Worm (Caenorhabditis elegans) whole organism, young adult: ENCODE measurements around the gene syp-1.

ENCODE experiments used
- B0019.2 ChIP-seq: fragments of 200-800 bp; sonication (Bioruptor generic); conservative IDR thresholded peaks from 2 replicates; pipeline ENCODE4 v1.3.6; 2022; ENCODE audit warnings: missing genetic modification reagents, missing genetic modification characterization, missing compliant biosample characterization
- C06A6.2 ChIP-seq: fragments of 200-800 bp; sonication (Bioruptor generic); conservative IDR thresholded peaks from 2 replicates; pipeline ENCODE4 v1.3.6; 2022; ENCODE audit warnings: missing genetic modification characterization, missing compliant biosample characterization
- C17E4.6 ChIP-seq: fragments of 200-800 bp; sonication (Bioruptor generic); IDR thresholded peaks from 2 replicates; pipeline ENCODE4 v1.3.6; 2022; ENCODE audit warnings: missing genetic modification reagents, missing genetic modification characterization, missing compliant biosample characterization
- D2030.7 ChIP-seq: fragments of 200-800 bp; sonication (Bioruptor generic); IDR thresholded peaks from 2 replicates; pipeline ENCODE4 v1.3.6; 2022; ENCODE audit warnings: missing genetic modification reagents, missing genetic modification characterization, missing compliant biosample characterization
- F23B12.7 ChIP-seq: sonication (generic microtip); optimal IDR thresholded peaks from 2 replicates; lab custom pipeline; 2017; ENCODE audit warnings: missing genetic modification characterization, mild to moderate bottlenecking, missing compliant biosample characterization, antibody characterized with exemption, moderate library complexity; ENCODE audit not compliant: insufficient read depth
- F55B11.4 ChIP-seq: sonication (generic microtip); optimal IDR thresholded peaks from 2 replicates; lab custom pipeline; 2016; ENCODE audit warnings: missing compliant biosample characterization, missing genetic modification characterization, borderline replicate concordance; ENCODE audit not compliant: insufficient read depth
- K11D2.4 ChIP-seq: fragments of 200-800 bp; sonication (Bioruptor generic); IDR thresholded peaks from 2 replicates; pipeline ENCODE4 v1.3.6; 2022; ENCODE audit warnings: missing genetic modification reagents, missing genetic modification characterization, missing compliant biosample characterization
- Y53G8AR.9 ChIP-seq: fragments of 200-800 bp; sonication (Bioruptor generic); conservative IDR thresholded peaks from 2 replicates; pipeline ENCODE4 v1.3.6; 2022; ENCODE audit warnings: missing genetic modification reagents, missing genetic modification characterization, missing compliant biosample characterization
- Y56A3A.18 ChIP-seq: fragments of 200-800 bp; sonication (Bioruptor generic); IDR thresholded peaks from 2 replicates; pipeline ENCODE4 v1.3.6; 2022; ENCODE audit warnings: missing genetic modification reagents, missing genetic modification characterization, missing compliant biosample characterization
- Y95B8A.8 ChIP-seq: fragments of 200-800 bp; sonication (Bioruptor generic); IDR thresholded peaks from 2 replicates; pipeline ENCODE4 v1.3.6; 2022; ENCODE audit warnings: missing genetic modification reagents, missing genetic modification characterization, missing compliant biosample characterization
- attf-3 ChIP-seq: fragments of 200-800 bp; sonication (Bioruptor generic); conservative IDR thresholded peaks from 2 replicates; pipeline ENCODE4 v1.3.6; 2022; ENCODE audit warnings: missing genetic modification reagents, missing genetic modification characterization, missing compliant biosample characterization
- attf-6 ChIP-seq: fragments of 200-800 bp; sonication (Bioruptor generic); IDR thresholded peaks from 2 replicates; pipeline ENCODE4 v1.3.6; 2022; ENCODE audit warnings: missing genetic modification reagents, missing genetic modification characterization, missing compliant biosample characterization
- ccch-3 ChIP-seq: fragments of 200-800 bp; sonication (Bioruptor generic); optimal IDR thresholded peaks from 2 replicates; lab custom pipeline; 2018; ENCODE audit warnings: mild to moderate bottlenecking, missing genetic modification characterization, missing compliant biosample characterization
- ceh-100 ChIP-seq: fragments of 200-800 bp; sonication (Bioruptor generic); IDR thresholded peaks from 2 replicates; pipeline ENCODE4 v1.3.6; 2022; ENCODE audit warnings: missing genetic modification reagents, missing genetic modification characterization, missing compliant biosample characterization
- chd-7 ChIP-seq: sonication (generic microtip); optimal IDR thresholded peaks from 2 replicates; lab custom pipeline; 2016; ENCODE audit warnings: mild to moderate bottlenecking, missing genetic modification characterization, moderate library complexity, missing compliant biosample characterization
- die-1 ChIP-seq: sonication (generic microtip); optimal IDR thresholded peaks from 2 replicates; lab custom pipeline; 2016; ENCODE audit warnings: missing genotype, mild to moderate bottlenecking, missing genetic modification characterization, missing compliant biosample characterization
- dox-1 ChIP-seq: fragments of 200-800 bp; sonication (Bioruptor generic); IDR thresholded peaks from 2 replicates; pipeline ENCODE4 v1.3.6; 2022; ENCODE audit warnings: missing genetic modification reagents, missing genetic modification characterization, missing compliant biosample characterization
- ets-4 ChIP-seq: fragments of 200-800 bp; sonication (Bioruptor generic); optimal IDR thresholded peaks from 2 replicates; lab custom pipeline; 2018; ENCODE audit warnings: mild to moderate bottlenecking, missing genetic modification characterization, missing compliant biosample characterization
- hlh-26 ChIP-seq: fragments of 200-800 bp; sonication (Bioruptor generic); conservative IDR thresholded peaks from 2 replicates; pipeline ENCODE4 v1.3.6; 2022; ENCODE audit warnings: missing genetic modification reagents, missing genetic modification characterization, missing compliant biosample characterization
- hsf-1 ChIP-seq: fragments of 200-800 bp; sonication (Bioruptor generic); IDR thresholded peaks from 2 replicates; pipeline ENCODE4 v1.3.6; 2022; ENCODE audit warnings: missing genetic modification reagents, missing genetic modification characterization, missing compliant biosample characterization
- let-607 ChIP-seq, 2 experiments: fragments of 200-800 bp in 1 of 2; sonication (Bioruptor generic) in 1 of 2; sonication (generic microtip) in 1 of 2; optimal IDR thresholded peaks; 2 replicates each; lab custom pipeline; 2016 to 2018; ENCODE audit warnings: mild to moderate bottlenecking in 2 of 2, missing compliant biosample characterization in 2 of 2, missing genetic modification characterization in 2 of 2, moderate library complexity in 2 of 2, missing genotype in 1 of 2
- lin-26 ChIP-seq: fragments of 200-800 bp; sonication (Bioruptor generic); IDR thresholded peaks from 2 replicates; pipeline ENCODE4 v1.3.6; 2022; ENCODE audit warnings: missing genetic modification reagents, missing genetic modification characterization, missing compliant biosample characterization
- lir-1 ChIP-seq: fragments of 200-800 bp; sonication (Bioruptor generic); conservative IDR thresholded peaks from 2 replicates; pipeline ENCODE4 v1.3.6; 2022; ENCODE audit warnings: missing genetic modification reagents, missing genetic modification characterization, missing compliant biosample characterization
- lsl-1 ChIP-seq: fragments of 200-800 bp; sonication (Bioruptor generic); optimal IDR thresholded peaks from 2 replicates; lab custom pipeline; 2018; ENCODE audit warnings: mild to moderate bottlenecking, missing genetic modification characterization, moderate library complexity, missing compliant biosample characterization
- mcd-1 ChIP-seq: fragments of 200-800 bp; sonication (Bioruptor generic); IDR thresholded peaks from 2 replicates; pipeline ENCODE4 v1.3.6; 2022; ENCODE audit warnings: missing genetic modification reagents, missing genetic modification characterization, missing compliant biosample characterization
- nfya-1 ChIP-seq: sonication (generic microtip); optimal IDR thresholded peaks from 2 replicates; lab custom pipeline; 2017; ENCODE audit warnings: antibody characterized with exemption, missing compliant biosample characterization, missing genetic modification characterization, borderline replicate concordance; ENCODE audit not compliant: insufficient read depth
- nfyb-1 ChIP-seq: fragments of 200-800 bp; sonication (Bioruptor generic); IDR thresholded peaks from 2 replicates; pipeline ENCODE4 v1.3.6; 2022; ENCODE audit warnings: missing genetic modification reagents, missing genetic modification characterization, missing compliant biosample characterization
- nhr-120 ChIP-seq: fragments of 200-800 bp; sonication (Bioruptor generic); IDR thresholded peaks from 2 replicates; pipeline ENCODE4 v1.3.6; 2022; ENCODE audit warnings: missing genetic modification characterization, missing compliant biosample characterization
- nhr-179 ChIP-seq: sonication (generic microtip); optimal IDR thresholded peaks from 2 replicates; lab custom pipeline; 2016; ENCODE audit warnings: mild to moderate bottlenecking, missing genetic modification characterization, missing compliant biosample characterization
- snpc-1.1 ChIP-seq: sonication (generic microtip); optimal IDR thresholded peaks from 2 replicates; lab custom pipeline; 2017; ENCODE audit warnings: missing genetic modification characterization, mild to moderate bottlenecking, missing compliant biosample characterization, antibody characterized with exemption, moderate library complexity, missing genotype, missing genetic modification reagents; ENCODE audit not compliant: insufficient read depth
- snpc-1.3 ChIP-seq: sonication (generic microtip); optimal IDR thresholded peaks from 2 replicates; lab custom pipeline; 2017; ENCODE audit warnings: missing genetic modification characterization, mild to moderate bottlenecking, missing compliant biosample characterization, antibody characterized with exemption, moderate library complexity, missing genotype, missing genetic modification reagents; ENCODE audit not compliant: insufficient read depth
- somi-1 ChIP-seq: fragments of 200-800 bp; sonication (Bioruptor generic); optimal IDR thresholded peaks from 2 replicates; lab custom pipeline; 2018; ENCODE audit warnings: mild to moderate bottlenecking, missing genetic modification characterization, missing compliant biosample characterization
- tlf-1 ChIP-seq: fragments of 200-800 bp; sonication (Bioruptor generic); optimal IDR thresholded peaks from 2 replicates; lab custom pipeline; 2018; ENCODE audit warnings: mild to moderate bottlenecking, missing genetic modification characterization, missing compliant biosample characterization
- xnd-1 ChIP-seq: sonication (generic microtip); optimal IDR thresholded peaks from 2 replicates; lab custom pipeline; 2016; ENCODE audit warnings: missing genotype, missing genetic modification reagents, missing genetic modification characterization, missing compliant biosample characterization
- zfh-2 ChIP-seq: fragments of 200-800 bp; sonication (Bioruptor generic); conservative IDR thresholded peaks from 2 replicates; pipeline ENCODE4 v1.3.6; 2022; ENCODE audit warnings: missing genetic modification reagents, missing genetic modification characterization, missing compliant biosample characterization
- ztf-18 ChIP-seq: sonication (generic microtip); optimal IDR thresholded peaks from 2 replicates; lab custom pipeline; 2016; ENCODE audit warnings: missing genotype, mild to moderate bottlenecking, missing genetic modification characterization, missing compliant biosample characterization

Gene syp-1

DNA sequence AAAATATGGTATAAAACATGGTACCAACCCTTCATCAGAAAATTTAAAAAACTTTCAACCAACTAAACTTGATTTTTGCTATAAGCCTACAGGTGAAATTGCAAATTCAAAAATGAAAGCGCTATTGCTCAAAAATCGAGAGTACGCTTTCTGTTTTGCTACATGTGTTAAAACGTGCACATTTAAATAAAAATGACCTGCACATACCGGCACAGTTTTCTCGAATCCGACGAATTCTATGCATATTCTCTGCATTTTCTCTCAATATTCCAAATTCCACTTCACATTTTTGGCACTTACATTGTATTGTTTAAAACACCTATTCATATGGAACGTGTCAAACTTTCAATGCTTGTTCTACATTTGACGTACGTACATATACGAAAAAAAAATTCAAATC is 6.4 kb downstream of the syp-1 start, which contains the start of gene srh-145:
srh-145 (plus strand) TSS at position 193 of the 400 bp plus-strand sequence.
- no peak for TF ChIP-seq F55B11.4 (tag; lab: Kevin White, UChicago)
- no peak for TF ChIP-seq D2030.7 (GFP tag; lab: Robert Waterston, UW)
- TF ChIP-seq C06A6.2 (GFP tag; lab: Robert Waterston, UW) = no peak
- no peak for TF ChIP-seq zfh-2
- TF ChIP-seq C17E4.6 (GFP tag; lab: Robert Waterston, UW) = no peak
- TF ChIP-seq F23B12.7 = no peak
- no peak for TF ChIP-seq die-1
- no peak for TF ChIP-seq mcd-1 (GFP tag; lab: Robert Waterston, UW)
- TF ChIP-seq K11D2.4 (GFP tag; lab: Robert Waterston, UW) = no peak
- no peak for TF ChIP-seq attf-6 (GFP tag; lab: Robert Waterston, UW)
- TF ChIP-seq lsl-1 = no peak
- TF ChIP-seq ztf-18 (tag; lab: Kevin White, UChicago) = no peak
- TF ChIP-seq nhr-179 = no peak
- no peak for TF ChIP-seq lir-1 (GFP tag; lab: Robert Waterston, UW)
- no peak for TF ChIP-seq somi-1
- TF ChIP-seq xnd-1 (tag; lab: Kevin White, UChicago) = no peak
- no peak for TF ChIP-seq ccch-3 (GFP tag; lab: Kevin White, UChicago)
- TF ChIP-seq chd-7 (tag; lab: Kevin White, UChicago) = no peak

DNA sequence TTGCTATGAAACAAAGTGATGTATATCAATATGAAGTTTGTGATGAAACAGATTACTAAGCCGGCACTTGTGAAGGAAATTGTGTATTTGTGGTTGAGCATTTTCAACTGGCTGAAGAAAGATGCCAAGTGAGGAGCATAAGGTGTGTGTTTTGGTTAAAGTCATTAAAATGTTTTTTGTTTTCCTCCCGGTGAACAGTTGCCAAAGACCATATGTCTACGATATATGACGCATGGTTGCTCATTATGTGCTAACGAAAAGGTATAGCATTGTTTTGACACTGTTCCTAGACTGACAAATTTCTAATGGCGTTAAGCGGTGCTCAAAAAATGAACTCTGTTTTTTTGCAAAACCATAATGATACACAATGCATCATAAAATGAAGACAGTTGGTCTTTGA is 12.9 kb downstream of the syp-1 start, which contains the start of gene str-55:
str-55 (minus strand) TSS at position 101 of the 400 bp plus-strand sequence.
- TF ChIP-seq ceh-100 = no peak

DNA sequence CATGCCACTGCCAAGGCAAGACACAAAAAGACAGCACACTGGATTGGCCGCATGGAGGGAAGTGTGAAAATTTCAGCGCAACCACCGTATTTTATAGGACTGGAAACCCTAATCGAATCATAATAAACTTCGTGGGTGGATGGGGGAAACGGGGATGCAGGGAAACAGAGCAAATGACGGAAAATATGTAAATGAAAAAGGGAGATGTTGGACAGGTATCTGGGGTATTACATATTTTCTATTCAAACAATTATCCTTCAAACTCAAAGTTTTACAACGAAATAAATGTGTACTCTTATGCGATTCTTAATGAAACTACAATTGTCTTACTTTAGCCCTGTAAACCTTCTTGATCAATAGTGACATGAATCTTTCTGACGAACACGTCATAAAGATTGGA is 15.7 kb downstream of the syp-1 start, which contains the start of gene F26D2.16:
F26D2.16 (minus strand) TSS at position 101 of the 400 bp plus-strand sequence.
- TF ChIP-seq F55B11.4 (tag; lab: Kevin White, UChicago) (no peak), dox-1 (GFP tag; lab: Robert Waterston, UW) (no peak), hsf-1 (GFP tag; lab: Robert Waterston, UW) (no peak), snpc-1.1 (no peak), Y95B8A.8 (no peak), B0019.2 (GFP tag; lab: Robert Waterston, UW) (no peak), Y53G8AR.9 (no peak), ztf-18 (tag; lab: Kevin White, UChicago) (no peak), tlf-1 (GFP tag; lab: Kevin White, UChicago) (no peak), hlh-26 (GFP tag; lab: Robert Waterston, UW) (no peak), ets-4 (GFP tag; lab: Kevin White, UChicago) (no peak), nfya-1 (tag; lab: Kevin White, UChicago) (no peak), Y56A3A.18 (no peak), attf-3 (GFP tag; lab: Robert Waterston, UW) (no peak), snpc-1.3 (tag; lab: Kevin White, UChicago) (no peak), somi-1 (no peak), lin-26 (no peak), nhr-120 (GFP tag; lab: Robert Waterston, UW) (no peak), let-607 (tag; optimal IDR thresholded peaks at IDR 0.05; lab: Kevin White, UChicago) (no peak), nfyb-1 (GFP tag; lab: Robert Waterston, UW) (no peak)
